Fruit fly (Drosophila melanogaster) whole organism, prepupa: ENCODE results near the gene CG14383.
A peak's percentile ranks its signal among the peaks of the same experiment; 100 is the strongest.

Source experiments
- CG16779 ChIP-seq: fragments of 200-800 bp; sonication (Bioruptor generic); optimal IDR thresholded peaks from 3 replicates; lab custom pipeline; 2017; ENCODE audit warnings: missing biosample characterization, mild to moderate bottlenecking, missing genetic modification characterization
- pdm3 ChIP-seq: fragments of 200-800 bp; sonication (Bioruptor generic); optimal IDR thresholded peaks from 3 replicates; lab custom pipeline; 2016; ENCODE audit warnings: missing biosample characterization, missing genetic modification characterization

DNA sequence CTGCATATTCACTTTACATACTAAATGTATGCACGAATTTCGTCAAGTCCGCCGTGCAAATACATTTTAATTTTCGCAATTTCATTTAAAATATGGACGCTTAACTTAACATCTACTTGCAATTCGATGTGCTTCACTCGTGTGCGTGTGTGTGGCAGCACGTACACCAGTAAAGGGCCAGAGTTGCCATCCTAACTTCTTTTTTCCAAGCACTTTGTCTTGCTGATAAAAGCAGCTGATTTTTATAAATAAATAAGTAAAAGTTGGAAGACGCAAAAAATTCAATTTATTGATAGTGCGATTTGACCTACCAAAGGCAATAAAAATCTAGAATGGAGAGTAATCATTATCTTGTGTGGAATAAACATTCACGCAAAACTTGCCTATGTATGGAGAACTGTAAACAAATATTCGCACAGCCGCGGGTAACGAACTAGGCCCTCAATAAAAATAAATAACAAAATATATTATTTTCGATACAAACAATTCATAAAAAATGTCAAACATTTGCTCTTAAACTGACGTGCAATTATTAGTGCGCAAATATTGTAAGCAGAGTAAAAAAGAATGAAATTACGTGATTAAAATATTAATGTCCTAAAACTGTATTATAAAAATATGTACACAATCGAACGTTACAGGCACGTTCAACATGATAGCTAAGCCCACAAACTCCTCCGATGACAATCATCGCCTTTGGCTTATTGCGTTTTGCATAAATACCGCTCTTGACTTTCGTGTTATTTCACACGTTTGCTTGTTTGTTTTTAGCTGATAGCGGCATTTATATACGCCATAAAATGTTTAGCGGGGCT lies 5.9 kb downstream of the CG14383 start:
- no peak for TF ChIP-seq CG16779 (tag; lab: Kevin White, UChicago)
- TF ChIP-seq pdm3 (GFP tag; lab: Kevin White, UChicago), result peak; percentile 75
